Fruit fly (Drosophila melanogaster) whole organism, wandering third instar larva: Measurements from ENCODE around the gene tws.
A peak's percentile ranks its signal among the peaks of the same experiment; 100 is the strongest.

Experiments used
- Abd-B ChIP-seq: fragments of >200 bp; optimal IDR thresholded peaks from 2 replicates; lab custom pipeline; 2017; ENCODE audit warnings: missing biosample characterization, missing genetic modification characterization
- Hr83 ChIP-seq: fragments of 200-300 bp; sonication (Bioruptor generic); optimal IDR thresholded peaks from 2 replicates; lab custom pipeline; 2016; ENCODE audit warnings: missing biosample characterization, mild to moderate bottlenecking, missing genetic modification characterization, moderate library complexity; ENCODE audit not compliant: poor library complexity, severe bottlenecking
- OdsH ChIP-seq: fragments of 200-800 bp; sonication (Bioruptor generic); optimal IDR thresholded peaks from 2 replicates; lab custom pipeline; 2016; ENCODE audit warnings: missing biosample characterization, mild to moderate bottlenecking, missing genetic modification characterization
- pan ChIP-seq: fragments of >200 bp; optimal IDR thresholded peaks from 2 replicates; lab custom pipeline; 2017
- psq ChIP-seq: fragments of 200-800 bp; sonication (Bioruptor generic); optimal IDR thresholded peaks from 3 replicates; lab custom pipeline; 2017; ENCODE audit warnings: missing biosample characterization, mild to moderate bottlenecking, missing genetic modification characterization, moderate library complexity

- TF ChIP-seq OdsH (no peak), Hr83 (no peak), pan (no peak), psq (GFP tag; lab: Kevin White, UChicago) (peak; percentile 96), Abd-B (GFP tag; lab: Kevin White, UChicago) (no peak)
Measured at dm6 chr3R:10133419-10134340, 5.9 kb downstream of the tws start.
